Fruit fly (Drosophila melanogaster) whole organism, embryonic: ENCODE results near the gene dsx-c73A.

Experiments used
- Aef1 ChIP-seq: fragments of 200-800 bp; sonication (Bioruptor generic); IDR thresholded peaks from 3 replicates; pipeline ENCODE4 v1.3.6; 2022; ENCODE audit warnings: missing biosample characterization, missing genetic modification characterization
- B-H1 ChIP-seq: fragments of 200-800 bp; sonication (Bioruptor generic); IDR thresholded peaks from 3 replicates; pipeline ENCODE4 v1.3.6; 2022; ENCODE audit warnings: missing biosample characterization, missing genetic modification characterization
- CG10267 ChIP-seq: fragments of 200-800 bp; sonication (Bioruptor generic); optimal IDR thresholded peaks from 2 replicates; lab custom pipeline; 2018; ENCODE audit warnings: missing biosample characterization, mild to moderate bottlenecking, missing genetic modification characterization, moderate library complexity
- CG10321 ChIP-seq: fragments of 200-800 bp; sonication (Bioruptor generic); IDR thresholded peaks from 2 replicates; pipeline ENCODE4 v1.3.6; 2022; ENCODE audit warnings: missing biosample characterization, missing genetic modification characterization
- CG11504 ChIP-seq: fragments of 200-800 bp; sonication (Bioruptor generic); optimal IDR thresholded peaks from 3 replicates; lab custom pipeline; 2019; ENCODE audit warnings: missing biosample characterization, mild to moderate bottlenecking, missing genetic modification characterization, moderate library complexity
- CG11695 ChIP-seq: fragments of 200-800 bp; sonication (Bioruptor generic); IDR thresholded peaks from 3 replicates; pipeline ENCODE4 v1.3.6; 2022; ENCODE audit warnings: missing biosample characterization, missing genetic modification characterization
- CG13296 ChIP-seq: fragments of 200-800 bp; sonication (Bioruptor generic); optimal IDR thresholded peaks from 3 replicates; lab custom pipeline; 2018; ENCODE audit warnings: missing biosample characterization, mild to moderate bottlenecking, missing genetic modification characterization
- CG13894 ChIP-seq: fragments of 200-800 bp; sonication (Bioruptor generic); optimal IDR thresholded peaks from 3 replicates; lab custom pipeline; 2018; ENCODE audit warnings: missing biosample characterization, mild to moderate bottlenecking, missing genetic modification characterization, moderate library complexity
- CG1529 ChIP-seq: fragments of 200-800 bp; sonication (Bioruptor generic); optimal IDR thresholded peaks from 3 replicates; lab custom pipeline; 2018; ENCODE audit warnings: missing biosample characterization, missing genetic modification characterization
- CG16813 ChIP-seq: fragments of 200-800 bp; sonication (Bioruptor generic); IDR thresholded peaks from 3 replicates; pipeline ENCODE4 v1.3.6; 2022; ENCODE audit warnings: missing biosample characterization, missing genetic modification characterization; ENCODE audit not compliant: partially characterized antibody
- CG17568 ChIP-seq: fragments of 200-800 bp; sonication (Bioruptor generic); optimal IDR thresholded peaks from 2 replicates; lab custom pipeline; 2018; ENCODE audit warnings: missing biosample characterization, mild to moderate bottlenecking, missing genetic modification characterization, moderate library complexity
- CG17912 ChIP-seq: fragments of 200-800 bp; sonication (Bioruptor generic); optimal IDR thresholded peaks from 2 replicates; lab custom pipeline; 2018; ENCODE audit warnings: missing biosample characterization, mild to moderate bottlenecking, missing genetic modification characterization
- CG18011 ChIP-seq: fragments of 200-800 bp; sonication (Bioruptor generic); optimal IDR thresholded peaks from 2 replicates; lab custom pipeline; 2017; ENCODE audit warnings: missing biosample characterization, missing genetic modification characterization, mild to moderate bottlenecking, moderate library complexity, missing genotype
- CG18599 ChIP-seq: fragments of 200-800 bp; sonication (Bioruptor generic); optimal IDR thresholded peaks from 3 replicates; lab custom pipeline; 2017; ENCODE audit warnings: missing biosample characterization, missing genetic modification characterization, mild to moderate bottlenecking, moderate library complexity, missing genetic modification reagents
- CG2129 ChIP-seq: fragments of 200-800 bp; sonication (Bioruptor generic); IDR thresholded peaks from 2 replicates; pipeline ENCODE4 v1.3.6; 2022; ENCODE audit warnings: missing biosample characterization, missing genetic modification characterization; ENCODE audit not compliant: partially characterized antibody
- CG2678 ChIP-seq: fragments of 200-800 bp; sonication (Bioruptor generic); optimal IDR thresholded peaks from 3 replicates; lab custom pipeline; 2019; ENCODE audit warnings: missing biosample characterization, mild to moderate bottlenecking, missing genetic modification characterization, moderate library complexity
- CG3281 ChIP-seq: fragments of 200-800 bp; sonication (Bioruptor generic); optimal IDR thresholded peaks from 3 replicates; lab custom pipeline; 2017; ENCODE audit warnings: missing biosample characterization, mild to moderate bottlenecking, missing genetic modification characterization
- CG5245 ChIP-seq: fragments of 200-800 bp; sonication (Bioruptor generic); optimal IDR thresholded peaks from 3 replicates; lab custom pipeline; 2016; ENCODE audit warnings: missing biosample characterization, missing genetic modification characterization
- CG8478 ChIP-seq: fragments of >200 bp; optimal IDR thresholded peaks from 2 replicates; lab custom pipeline; 2018
- CG9727 ChIP-seq: fragments of 200-800 bp; sonication (Bioruptor generic); optimal IDR thresholded peaks from 3 replicates; lab custom pipeline; 2017; ENCODE audit warnings: missing biosample characterization, mild to moderate bottlenecking, missing genetic modification characterization
- Camta ChIP-seq: fragments of 200-800 bp; sonication (Bioruptor generic); optimal IDR thresholded peaks from 2 replicates; lab custom pipeline; 2016; ENCODE audit warnings: missing biosample characterization, missing genetic modification characterization
- CoRest ChIP-seq: fragments of 200-800 bp; sonication (Bioruptor generic); optimal IDR thresholded peaks from 3 replicates; lab custom pipeline; 2018; ENCODE audit warnings: missing biosample characterization, mild to moderate bottlenecking, missing genetic modification characterization, moderate library complexity
- H2.0 ChIP-seq: fragments of 200-800 bp; sonication (Bioruptor generic); IDR thresholded peaks from 2 replicates; pipeline ENCODE4 v1.3.6; 2022; ENCODE audit warnings: missing biosample characterization, missing genetic modification characterization
- Hr3 ChIP-seq: fragments of 200-800 bp; sonication (Bioruptor generic); optimal IDR thresholded peaks from 3 replicates; lab custom pipeline; 2016; ENCODE audit warnings: missing biosample characterization, missing genetic modification characterization
- Kr ChIP-seq: fragments of 200-800 bp; sonication (Bioruptor generic); optimal IDR thresholded peaks from 2 replicates; lab custom pipeline; 2017; ENCODE audit warnings: missing biosample characterization, mild to moderate bottlenecking, missing genetic modification characterization
- MESR4 ChIP-seq: fragments of 200-800 bp; sonication (Bioruptor generic); optimal IDR thresholded peaks from 2 replicates; lab custom pipeline; 2018; ENCODE audit warnings: missing biosample characterization, mild to moderate bottlenecking, missing genetic modification characterization, moderate library complexity
- Meics ChIP-seq: fragments of 200-800 bp; sonication (Bioruptor generic); optimal IDR thresholded peaks from 2 replicates; lab custom pipeline; 2017; ENCODE audit warnings: missing biosample characterization, mild to moderate bottlenecking, missing genetic modification characterization
- NFAT ChIP-seq: fragments of 200-800 bp; sonication (Bioruptor generic); IDR thresholded peaks from 2 replicates; pipeline ENCODE4 v1.3.6; 2022; ENCODE audit warnings: missing biosample characterization, missing genetic modification characterization
- abd-A ChIP-seq: fragments of 200-800 bp; sonication (Bioruptor generic); optimal IDR thresholded peaks from 3 replicates; lab custom pipeline; 2019; ENCODE audit warnings: missing biosample characterization, mild to moderate bottlenecking, missing genetic modification characterization, moderate library complexity
- cato ChIP-seq: fragments of 200-800 bp; sonication (Bioruptor generic); optimal IDR thresholded peaks from 2 replicates; lab custom pipeline; 2016; ENCODE audit warnings: missing biosample characterization, missing genetic modification characterization, borderline replicate concordance
- en ChIP-seq: fragments of 200-800 bp; sonication (Bioruptor generic); optimal IDR thresholded peaks from 2 replicates; lab custom pipeline; 2016; ENCODE audit warnings: missing biosample characterization, missing genetic modification characterization
- eve ChIP-seq, 2 experiments: fragments of >200 bp; optimal IDR thresholded peaks; 2 replicates each; lab custom pipeline; 2017; ENCODE audit warnings: missing biosample characterization in 2 of 2, missing genetic modification characterization in 2 of 2
- grau ChIP-seq: fragments of 200-800 bp; optimal IDR thresholded peaks from 3 replicates; lab custom pipeline; 2019; ENCODE audit warnings: missing biosample characterization, mild to moderate bottlenecking, missing genetic modification characterization, moderate library complexity
- gro ChIP-seq: fragments of 200-800 bp; sonication (Bioruptor generic); optimal IDR thresholded peaks from 2 replicates; lab custom pipeline; 2016; ENCODE audit warnings: missing biosample characterization, missing genetic modification characterization
- ham ChIP-seq: fragments of 200-800 bp; sonication (Bioruptor generic); IDR thresholded peaks from 2 replicates; pipeline ENCODE4 v1.3.6; 2022; ENCODE audit warnings: missing biosample characterization, missing genetic modification characterization
- klu ChIP-seq: fragments of 200-800 bp; sonication (Bioruptor generic); IDR thresholded peaks from 2 replicates; pipeline ENCODE4 v1.3.6; 2022; ENCODE audit warnings: missing biosample characterization, missing genetic modification characterization
- lov ChIP-seq, 2 experiments: fragments of 200-800 bp in 1 of 2; fragments of >200 bp in 1 of 2; sonication (Bioruptor generic) in 1 of 2; IDR thresholded peaks in 1 of 2; optimal IDR thresholded peaks in 1 of 2; 2 replicates in 1 of 2; 3 replicates in 1 of 2; pipeline versions ENCODE4 v1.3.6 to Lab custom; 2017 to 2022; ENCODE audit warnings: missing biosample characterization in 1 of 2, missing genetic modification characterization in 1 of 2
- mam ChIP-seq: fragments of 200-800 bp; sonication (Bioruptor generic); optimal IDR thresholded peaks from 3 replicates; lab custom pipeline; 2016; ENCODE audit warnings: missing biosample characterization, missing genetic modification characterization
- odd ChIP-seq: fragments of 200-800 bp; sonication (Bioruptor generic); optimal IDR thresholded peaks from 2 replicates; lab custom pipeline; 2017; ENCODE audit warnings: missing biosample characterization, mild to moderate bottlenecking, missing genetic modification characterization
- prd ChIP-seq, 3 experiments: fragments of >200 bp in 2 of 3; fragments of 200-800 bp in 1 of 3; sonication (Bioruptor generic) in 1 of 3; optimal IDR thresholded peaks in 2 of 3; IDR thresholded peaks in 1 of 3; 2 replicates in 2 of 3; 3 replicates in 1 of 3; pipeline versions ENCODE4 v1.3.6 to Lab custom; 2017 to 2022; ENCODE audit warnings: missing biosample characterization in 1 of 3, missing genetic modification characterization in 1 of 3
- pros ChIP-seq: fragments of 200-800 bp; sonication (Bioruptor generic); optimal IDR thresholded peaks from 3 replicates; lab custom pipeline; 2019; ENCODE audit warnings: missing biosample characterization, mild to moderate bottlenecking, missing genetic modification characterization, moderate library complexity
- pum ChIP-seq: fragments of 200-800 bp; sonication (Bioruptor generic); optimal IDR thresholded peaks from 2 replicates; lab custom pipeline; 2016; ENCODE audit warnings: missing biosample characterization, missing genetic modification characterization
- sens-2 ChIP-seq: fragments of 200-800 bp; sonication (Bioruptor generic); IDR thresholded peaks from 2 replicates; pipeline ENCODE4 v1.3.6; 2022; ENCODE audit warnings: missing biosample characterization, missing genetic modification characterization
- sim ChIP-seq: fragments of 200-800 bp; sonication (Bioruptor generic); IDR thresholded peaks from 2 replicates; pipeline ENCODE4 v1.3.6; 2022; ENCODE audit warnings: missing biosample characterization, missing genetic modification characterization
- sob ChIP-seq: fragments of 200-800 bp; sonication (Bioruptor generic); IDR thresholded peaks from 2 replicates; pipeline ENCODE4 v1.3.6; 2022; ENCODE audit warnings: missing biosample characterization, missing genetic modification characterization
- tio ChIP-seq: fragments of 200-800 bp; sonication (Bioruptor generic); optimal IDR thresholded peaks from 2 replicates; lab custom pipeline; 2017; ENCODE audit warnings: missing biosample characterization, missing genetic modification characterization, inconsistent platforms
- tna ChIP-seq: fragments of 200-800 bp; sonication (Bioruptor generic); IDR thresholded peaks from 2 replicates; pipeline ENCODE4 v1.3.6; 2022; ENCODE audit warnings: missing biosample characterization, missing genetic modification characterization; ENCODE audit not compliant: partially characterized antibody
- tx ChIP-seq: fragments of 200-800 bp; sonication (Bioruptor generic); optimal IDR thresholded peaks from 2 replicates; lab custom pipeline; 2016; ENCODE audit warnings: missing biosample characterization, missing genetic modification characterization
- usp ChIP-seq: fragments of >200 bp; optimal IDR thresholded peaks from 2 replicates; lab custom pipeline; 2017; ENCODE audit warnings: missing biosample characterization, missing genetic modification characterization
- zfh2 ChIP-seq: fragments of 200-800 bp; sonication (Bioruptor generic); optimal IDR thresholded peaks from 2 replicates; lab custom pipeline; 2016; ENCODE audit warnings: missing biosample characterization, missing genetic modification characterization

The dsx-c73A gene

dm6 chr3L:16381184-16381797 lies 70.5 kb downstream of the dsx-c73A start, which contains the start of gene Agpat4 (continued):
- TF ChIP-seq zfh2 (GFP tag; lab: Kevin White, UChicago) (no peak), Kr (GFP tag; lab: Kevin White, UChicago) (no peak), cato (GFP tag; lab: Kevin White, UChicago) (no peak), eve (GFP tag; optimal IDR thresholded peaks at IDR 0.05; lab: Kevin White, UChicago) (no peak), ham (GFP tag; lab: Robert Waterston, UW) (no peak), CG11504 (tag; lab: Kevin White, UChicago) (no peak), MESR4 (no peak), grau (tag; lab: Kevin White, UChicago) (no peak), CG2678 (tag; lab: Kevin White, UChicago) (no peak), Camta (GFP tag; lab: Kevin White, UChicago) (no peak), usp (GFP tag; lab: Kevin White, UChicago) (no peak), Hr3 (no peak), mam (no peak), Aef1 (GFP tag; lab: Robert Waterston, UW) (peak; percentile 57), odd (GFP tag; lab: Kevin White, UChicago) (no peak), lov (optimal IDR thresholded peaks at IDR 0.05; lab: Kevin White, UChicago) (no peak), lov (GFP tag; IDR thresholded peaks at IDR 0.05; lab: Robert Waterston, UW) (no peak), tx (GFP tag; lab: Kevin White, UChicago) (no peak), CG13894 (tag; lab: Kevin White, UChicago) (no peak), CG17568 (GFP tag; lab: Kevin White, UChicago) (no peak), prd (optimal IDR thresholded peaks at IDR 0.05; lab: Kevin White, UChicago) (no peak), prd (GFP tag; IDR thresholded peaks at IDR 0.05; lab: Robert Waterston, UW) (no peak), CG18599 (GFP tag; lab: Kevin White, UChicago) (no peak), tio (GFP tag; lab: Kevin White, UChicago) (no peak), CG1529 (GFP tag; lab: Kevin White, UChicago) (no peak), CG10321 (GFP tag; lab: Robert Waterston, UW) (no peak), Meics (GFP tag; lab: Kevin White, UChicago) (no peak), en (GFP tag; lab: Kevin White, UChicago) (no peak), CG3281 (no peak), sens-2 (GFP tag; lab: Robert Waterston, UW) (no peak), CoRest (peak; percentile 67), CG13296 (GFP tag; lab: Kevin White, UChicago) (no peak), CG2129 (GFP tag; lab: Robert Waterston, UW) (no peak), sob (GFP tag; lab: Robert Waterston, UW) (peak; percentile 4; the same call in 1 of the 2 replicates), tna (GFP tag; lab: Robert Waterston, UW) (no peak), sim (GFP tag; lab: Robert Waterston, UW) (no peak), H2.0 (GFP tag; lab: Robert Waterston, UW) (no peak), CG8478 (peak; percentile 91), CG17912 (GFP tag; lab: Kevin White, UChicago) (no peak), pum (GFP tag; lab: Kevin White, UChicago) (no peak), abd-A (tag; lab: Kevin White, UChicago) (no peak), NFAT (GFP tag; lab: Robert Waterston, UW) (no peak), klu (GFP tag; lab: Robert Waterston, UW) (0 out of 2 replicates have a peak, but pooled peaks have one; percentile 4), CG9727 (GFP tag; lab: Kevin White, UChicago) (no peak), B-H1 (GFP tag; lab: Robert Waterston, UW) (no peak), CG16813 (no peak), pros (GFP tag; lab: Kevin White, UChicago) (peak; percentile 21), CG10267 (tag; lab: Kevin White, UChicago) (no peak), gro (GFP tag; lab: Kevin White, UChicago) (no peak), CG11695 (GFP tag; lab: Robert Waterston, UW) (no peak), CG18011 (GFP tag; lab: Kevin White, UChicago) (no peak), CG5245 (GFP tag; lab: Kevin White, UChicago) (no peak)
